Fruit fly (Drosophila melanogaster): ENCODE results near the gene CG17104.

CG17104 gene

dm6 chr2L:10665603-10666002 lies 11.4 kb upstream of the CG17104 start (continued):
- TF ChIP-seq CG15601 (tag; optimal IDR thresholded peaks at IDR 0.05) (no peak), tna (GFP tag; IDR thresholded peaks at IDR 0.05; ENCODE audit: partially characterized antibody) (no peak), ap (GFP tag; IDR thresholded peaks at IDR 0.05) (peak; percentile 76), Scr (GFP tag; IDR thresholded peaks at IDR 0.05; ENCODE audit: partially characterized antibody) (no peak), CG14965 (GFP tag; optimal IDR thresholded peaks at IDR 0.05; ENCODE audit: borderline replicate concordance) (peak; percentile 18), lab (GFP tag; optimal IDR thresholded peaks at IDR 0.05) (peak; percentile 80), CG2120 (GFP tag; optimal IDR thresholded peaks at IDR 0.05) (peak; percentile 80), CrebB (tag; optimal IDR thresholded peaks at IDR 0.05) (peak; percentile 39), CG4854 (GFP tag; optimal IDR thresholded peaks at IDR 0.05) (peak; percentile 54), unc-4 (GFP tag; IDR thresholded peaks at IDR 0.05; ENCODE audit: partially characterized antibody) (no peak), MBD-R2 (GFP tag; IDR thresholded peaks at IDR 0.05) (peak; percentile 55), CG11085 (GFP tag; IDR thresholded peaks at IDR 0.05) (peak; percentile 51), nom (GFP tag; optimal IDR thresholded peaks at IDR 0.05) (peak; percentile 23), CG10267 (tag; optimal IDR thresholded peaks at IDR 0.05) (peak; percentile 55), pum (GFP tag; optimal IDR thresholded peaks at IDR 0.05) (peak; percentile 82), CG8765 (GFP tag; IDR thresholded peaks at IDR 0.05) (peak; percentile 47; the same call in 1 of the 2 replicates), hb (GFP tag; IDR thresholded peaks at IDR 0.05; ENCODE audit: partially characterized antibody) (no peak), chif (GFP tag; optimal IDR thresholded peaks at IDR 0.05) (peak; percentile 69 to 77), Nf-YA (GFP tag; IDR thresholded peaks at IDR 0.05) (peak; percentile 78), Side (GFP tag; optimal IDR thresholded peaks at IDR 0.05) (peak; percentile 72), cg (GFP tag; optimal IDR thresholded peaks at IDR 0.05) (no peak), slp2 (GFP tag; optimal IDR thresholded peaks at IDR 0.05) (peak; percentile 58), jumu (GFP tag; optimal IDR thresholded peaks at IDR 0.05) (peak; percentile 64), danr (GFP tag; IDR thresholded peaks at IDR 0.05) (peak; percentile 73), Oaz (GFP tag; IDR thresholded peaks at IDR 0.05) (peak; percentile 81), Tbp (GFP tag; optimal IDR thresholded peaks at IDR 0.05) (no peak), gcm (GFP tag; optimal IDR thresholded peaks at IDR 0.05) (peak; percentile 48), NFAT (GFP tag; IDR thresholded peaks at IDR 0.05) (peak; percentile 78), Ssrp (tag; optimal IDR thresholded peaks at IDR 0.05) (peak; percentile 61), CG13894 (tag; optimal IDR thresholded peaks at IDR 0.05) (no peak), slbo (GFP tag; IDR thresholded peaks at IDR 0.05) (peak; percentile 90), disco-r (GFP tag; optimal IDR thresholded peaks at IDR 0.05) (peak; percentile 77), CG33557 (GFP tag; optimal IDR thresholded peaks at IDR 0.05) (no peak), Kr (GFP tag; optimal IDR thresholded peaks at IDR 0.05) (no peak), Med (GFP tag) (peak; percentile 97), CG15479 (GFP tag; optimal IDR thresholded peaks at IDR 0.05) (no peak), cas (GFP tag; IDR thresholded peaks at IDR 0.05) (no peak), BEAF-32 (GFP tag; optimal IDR thresholded peaks at IDR 0.05) (no peak), H2.0 (GFP tag; IDR thresholded peaks at IDR 0.05) (peak; percentile 90), Ets65A (GFP tag) (peak; percentile 94), amos (GFP tag; IDR thresholded peaks at IDR 0.05; ENCODE audit: partially characterized antibody) (no peak), CG7839 (tag; optimal IDR thresholded peaks at IDR 0.05) (peak; percentile 80), ken (GFP tag; IDR thresholded peaks at IDR 0.05) (peak; percentile 77; the same call in 2 of the 3 replicates), slou (GFP tag; optimal IDR thresholded peaks at IDR 0.05) (peak; percentile 61), kay (GFP tag; optimal IDR thresholded peaks at IDR 0.05) (peak; percentile 9), CG3065 (GFP tag; optimal IDR thresholded peaks at IDR 0.05) (peak; percentile 23), run (tag; optimal IDR thresholded peaks at IDR 0.05) (peak; percentile 55), CG15011 (GFP tag; optimal IDR thresholded peaks at IDR 0.05) (peak; percentile 58), stwl (tag; optimal IDR thresholded peaks at IDR 0.05) (peak; percentile 4), CG7556 (GFP tag; optimal IDR thresholded peaks at IDR 0.05) (peak; percentile 55), aop (GFP tag; IDR thresholded peaks at IDR 0.05) (0 out of 2 replicates have a peak, but pooled peaks have one; percentile 7)
